Worm (Caenorhabditis elegans): ENCODE data around the gene atn-1.
A peak's percentile ranks its signal among the peaks of the same experiment; 100 is the strongest.

The atn-1 gene

ce11 chrV:12528919-12529318 is 50.7 kb downstream of the atn-1 start (continued):
- TF ChIP-seq ceh-82 (tag; optimal IDR thresholded peaks at IDR 0.05) (peak in 1 of 3 experiments; percentile 48), tbx-2 (tag; optimal IDR thresholded peaks at IDR 0.05) (peak; percentile 50), mdl-1 (tag; optimal IDR thresholded peaks at IDR 0.05) (no peak)

ce11 chrV:12530129-12530528 is 51.9 kb downstream of the atn-1 start:
- TF ChIP-seq nhr-47 (tag; optimal IDR thresholded peaks at IDR 0.05) (peak; percentile 44), nhr-71 (tag; optimal IDR thresholded peaks at IDR 0.05) (peak; percentile 40), swsn-7 (tag; optimal IDR thresholded peaks at IDR 0.05) (peak; percentile 18), hlh-17 (GFP tag; optimal IDR thresholded peaks at IDR 0.05; ENCODE audit: borderline replicate concordance) (no peak), lin-14 (GFP tag; optimal IDR thresholded peaks at IDR 0.05) (peak; percentile 88), egl-13 (tag; optimal IDR thresholded peaks at IDR 0.05) (peak; percentile 62), unc-62 (GFP tag; optimal IDR thresholded peaks at IDR 0.05) (no peak), ets-5 (GFP tag; IDR thresholded peaks at IDR 0.05) (no peak), skn-1 (tag; optimal IDR thresholded peaks at IDR 0.05) (no peak), lin-35 (GFP tag; optimal IDR thresholded peaks at IDR 0.05) (no peak), lin-39 (tag; optimal IDR thresholded peaks at IDR 0.05) (no peak), unc-86 (tag; optimal IDR thresholded peaks at IDR 0.05) (peak; percentile 70), lsy-2 (tag; optimal IDR thresholded peaks at IDR 0.05) (peak in 1 of 2 experiments; percentile 33), rnt-1 (tag; optimal IDR thresholded peaks at IDR 0.05) (no peak), tbx-2 (tag; optimal IDR thresholded peaks at IDR 0.05) (peak; percentile 20), blmp-1 (tag; optimal IDR thresholded peaks at IDR 0.05) (peak; percentile 6), fkh-10 (GFP tag; optimal IDR thresholded peaks at IDR 0.05) (peak; percentile 94), jun-1 (tag; optimal IDR thresholded peaks at IDR 0.05) (no peak), Y116A8C.19 (tag; optimal IDR thresholded peaks at IDR 0.05; ENCODE audit: borderline replicate concordance) (no peak), nhr-84 (tag; optimal IDR thresholded peaks at IDR 0.05) (no peak), tlp-1 (tag; optimal IDR thresholded peaks at IDR 0.05) (no peak), mep-1 (tag; optimal IDR thresholded peaks at IDR 0.05) (peak; percentile 45), efl-1 (optimal IDR thresholded peaks at IDR 0.05) (no peak), efl-1 (GFP tag; optimal IDR thresholded peaks at IDR 0.05 in 1 of 2) (peak in 1 of 2 experiments; percentile 87), fos-1 (tag; optimal IDR thresholded peaks at IDR 0.05) (no peak), ceh-82 (tag; optimal IDR thresholded peaks at IDR 0.05) (peak in 1 of 3 experiments; percentile 25), sox-4 (tag; optimal IDR thresholded peaks at IDR 0.05) (no peak), ces-1 (GFP tag; optimal IDR thresholded peaks at IDR 0.05) (no peak), mef-2 (tag; optimal IDR thresholded peaks at IDR 0.05) (no peak), elt-2 (tag; optimal IDR thresholded peaks at IDR 0.05) (no peak), lin-15B (tag; optimal IDR thresholded peaks at IDR 0.05) (no peak), fkh-8 (tag; optimal IDR thresholded peaks at IDR 0.05) (peak; percentile 16), ceh-8 (GFP tag; optimal IDR thresholded peaks at IDR 0.05) (no peak)

DNA sequence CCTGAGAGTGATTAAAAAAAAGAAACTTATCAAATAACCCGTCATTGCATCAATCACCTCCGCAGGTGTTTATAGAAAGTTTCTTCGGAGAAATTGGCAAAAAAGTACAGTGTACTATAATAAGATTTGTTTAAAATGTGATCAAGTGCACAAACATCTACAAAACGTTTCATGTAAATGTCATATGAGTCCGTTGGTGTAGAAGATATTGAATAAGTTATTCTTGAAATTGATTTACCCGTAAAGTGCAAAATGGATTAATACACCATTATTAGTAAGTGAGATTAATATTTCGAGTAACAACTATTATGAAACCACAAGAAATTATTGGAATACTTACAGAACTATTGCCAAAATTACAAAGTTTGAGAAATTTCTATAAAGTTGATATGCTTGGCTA is 52.9 kb downstream of the atn-1 start:
- TF ChIP-seq F16B12.6 (tag; optimal IDR thresholded peaks at IDR 0.05) (no peak), unc-130 (tag; optimal IDR thresholded peaks at IDR 0.05) (no peak), nhr-47 (tag; optimal IDR thresholded peaks at IDR 0.05) (peak; percentile 65), mab-9 (GFP tag; IDR thresholded peaks at IDR 0.05) (no peak), nhr-11 (tag; optimal IDR thresholded peaks at IDR 0.05) (peak; percentile 48), lin-35 (GFP tag; optimal IDR thresholded peaks at IDR 0.05) (no peak), fkh-10 (GFP tag; optimal IDR thresholded peaks at IDR 0.05) (no peak), elt-2 (tag; optimal IDR thresholded peaks at IDR 0.05) (no peak), zip-4 (GFP tag; optimal IDR thresholded peaks at IDR 0.05) (no peak), dpl-1 (GFP tag; optimal IDR thresholded peaks at IDR 0.05) (no peak), lir-3 (tag; optimal IDR thresholded peaks at IDR 0.05; ENCODE audit: poor library complexity) (no peak), lin-39 (tag; optimal IDR thresholded peaks at IDR 0.05) (no peak), efl-3 (GFP tag; optimal IDR thresholded peaks at IDR 0.05) (no peak), swsn-7 (tag; optimal IDR thresholded peaks at IDR 0.05) (no peak), hlh-17 (GFP tag; optimal IDR thresholded peaks at IDR 0.05; ENCODE audit: borderline replicate concordance) (no peak), mef-2 (tag; optimal IDR thresholded peaks at IDR 0.05) (no peak), mep-1 (tag; optimal IDR thresholded peaks at IDR 0.05) (no peak), ceh-88 (GFP tag; IDR thresholded peaks at IDR 0.05) (no peak), C16A3.4 (tag; optimal IDR thresholded peaks at IDR 0.05) (no peak), lin-15B (tag; optimal IDR thresholded peaks at IDR 0.05) (no peak), nhr-71 (tag; optimal IDR thresholded peaks at IDR 0.05) (peak; percentile 69), elt-3 (tag; optimal IDR thresholded peaks at IDR 0.05) (no peak), isw-1 (GFP tag; IDR thresholded peaks at IDR 0.05) (no peak), ztf-4 (tag; optimal IDR thresholded peaks at IDR 0.05) (no peak), fkh-4 (tag; optimal IDR thresholded peaks at IDR 0.05; ENCODE audit: borderline replicate concordance) (no peak), ets-5 (GFP tag; IDR thresholded peaks at IDR 0.05) (no peak), aha-1 (tag; optimal IDR thresholded peaks at IDR 0.05) (no peak)
